Worm (Caenorhabditis elegans) whole organism, L4 larva: ENCODE results near the gene mvb-12.

Source experiments
- D1046.2 ChIP-seq: fragments of 200-800 bp; sonication (Bioruptor generic); IDR thresholded peaks from 2 replicates; pipeline ENCODE4 v1.3.6; 2022; ENCODE audit warnings: missing genetic modification characterization, missing compliant biosample characterization
- F26F4.8 ChIP-seq: fragments of 200-800 bp; sonication (Bioruptor generic); conservative IDR thresholded peaks from 2 replicates; pipeline ENCODE4 v1.3.6; 2022; ENCODE audit warnings: missing genetic modification characterization, missing compliant biosample characterization
- F37D6.2 ChIP-seq: sonication (generic microtip); optimal IDR thresholded peaks from 2 replicates; lab custom pipeline; 2016; ENCODE audit warnings: mild to moderate bottlenecking, missing genetic modification characterization, missing compliant biosample characterization
- F44E2.7 ChIP-seq: fragments of 200-800 bp; sonication (Bioruptor generic); IDR thresholded peaks from 2 replicates; pipeline ENCODE4 v2.1.2; 2022; ENCODE audit warnings: missing genetic modification characterization, missing compliant biosample characterization
- R02D3.7 ChIP-seq: fragments of 150-350 bp; sonication (generic microtip); optimal IDR thresholded peaks from 3 replicates; lab custom pipeline; 2014; ENCODE audit warnings: missing biosample characterization, missing genetic modification characterization
- T20F7.1 ChIP-seq: fragments of 200-800 bp; sonication (Bioruptor generic); optimal IDR thresholded peaks from 2 replicates; lab custom pipeline; 2018; ENCODE audit warnings: mild to moderate bottlenecking, missing genetic modification characterization, missing compliant biosample characterization
- T26A8.4 ChIP-seq: fragments of 200-800 bp; sonication (Bioruptor generic); IDR thresholded peaks from 2 replicates; pipeline ENCODE4 v1.3.6; 2022; ENCODE audit warnings: missing genetic modification characterization, missing compliant biosample characterization
- Y48G9A.11 ChIP-seq: fragments of 200-800 bp; sonication (Bioruptor generic); IDR thresholded peaks from 2 replicates; pipeline ENCODE4 v1.3.6; 2022; ENCODE audit warnings: missing genetic modification reagents, missing genetic modification characterization, missing compliant biosample characterization
- Y75B8A.6 ChIP-seq: fragments of 200-800 bp; sonication (Bioruptor generic); IDR thresholded peaks from 2 replicates; pipeline ENCODE4 v1.3.6; 2022; ENCODE audit warnings: missing genetic modification reagents, missing genetic modification characterization, missing compliant biosample characterization
- ZK546.5 ChIP-seq, 2 experiments: sonication (generic microtip); optimal IDR thresholded peaks; 2 replicates each; lab custom pipeline; 2017; ENCODE audit warnings: missing biosample characterization in 2 of 2, missing genetic modification characterization in 2 of 2
- aha-1 ChIP-seq: fragments of 150-350 bp; peaks from one replicate; lab custom pipeline; 2014; ENCODE audit warnings: missing biosample characterization, missing genetic modification characterization
- ama-1 ChIP-seq: fragments of 150-350 bp; optimal IDR thresholded peaks from 2 replicates; lab custom pipeline; 2014; ENCODE audit warnings: inconsistent platforms, mixed read lengths
- ceh-32 ChIP-seq: sonication (generic microtip); optimal IDR thresholded peaks from 2 replicates; lab custom pipeline; 2016; ENCODE audit warnings: mild to moderate bottlenecking, missing genetic modification characterization, missing compliant biosample characterization; ENCODE audit not compliant: poor library complexity
- cey-2 ChIP-seq: sonication (generic microtip); optimal IDR thresholded peaks from 3 replicates; lab custom pipeline; 2017; ENCODE audit warnings: missing genetic modification characterization, mild to moderate bottlenecking, missing compliant biosample characterization, antibody characterized with exemption, borderline replicate concordance; ENCODE audit not compliant: insufficient read depth
- daf-12 ChIP-seq: fragments of 150-350 bp; optimal IDR thresholded peaks from 2 replicates; lab custom pipeline; 2014; ENCODE audit warnings: missing biosample characterization, missing genetic modification reagents, missing genetic modification characterization
- daf-16 ChIP-seq, 3 experiments: sonication (generic microtip); optimal IDR thresholded peaks; 2 replicates each; lab custom pipeline; 2016 to 2017; ENCODE audit warnings: missing genetic modification characterization in 3 of 3, missing genetic modification reagents in 3 of 3, mild to moderate bottlenecking in 2 of 3, missing compliant biosample characterization in 2 of 3, missing biosample characterization in 1 of 3, moderate library complexity in 1 of 3
- daf-19 ChIP-seq: fragments of 200-800 bp; sonication (Bioruptor generic); conservative IDR thresholded peaks from 2 replicates; pipeline ENCODE4 v1.3.6; 2022; ENCODE audit warnings: missing genetic modification characterization, missing compliant biosample characterization
- daf-8 ChIP-seq: fragments of 200-800 bp; sonication (Bioruptor generic); IDR thresholded peaks from 2 replicates; pipeline ENCODE4 v1.3.6; 2022; ENCODE audit warnings: missing genetic modification characterization, missing compliant biosample characterization
- dmd-6 ChIP-seq: fragments of 200-800 bp; sonication (Bioruptor generic); IDR thresholded peaks from 2 replicates; pipeline ENCODE4 v1.3.6; 2022; ENCODE audit warnings: missing genetic modification reagents, missing genetic modification characterization, missing compliant biosample characterization
- dmd-9 ChIP-seq: fragments of 200-800 bp; sonication (Bioruptor generic); IDR thresholded peaks from 2 replicates; pipeline ENCODE4 v1.3.6; 2022; ENCODE audit warnings: missing genetic modification reagents, missing genetic modification characterization, missing compliant biosample characterization
- dpl-1 ChIP-seq: fragments of 150-350 bp; optimal IDR thresholded peaks from 2 replicates; lab custom pipeline; 2014; ENCODE audit warnings: missing biosample characterization, missing genetic modification reagents, missing genetic modification characterization
- dve-1 ChIP-seq: sonication (generic microtip); optimal IDR thresholded peaks from 2 replicates; lab custom pipeline; 2017; ENCODE audit warnings: antibody characterized with exemption, mild to moderate bottlenecking, missing genetic modification characterization, missing compliant biosample characterization; ENCODE audit not compliant: insufficient read depth
- hif-1 ChIP-seq, 2 experiments: sonication (generic microtip); optimal IDR thresholded peaks; 2 replicates each; lab custom pipeline; 2016 to 2017; ENCODE audit warnings: missing compliant biosample characterization in 2 of 2, missing genetic modification characterization in 2 of 2, missing genetic modification reagents in 2 of 2, missing genotype in 2 of 2, mild to moderate bottlenecking in 1 of 2
- hlh-30 ChIP-seq: sonication (generic microtip); optimal IDR thresholded peaks from 2 replicates; lab custom pipeline; 2017; ENCODE audit warnings: antibody characterized with exemption, mild to moderate bottlenecking, missing genetic modification characterization, missing compliant biosample characterization; ENCODE audit not compliant: insufficient read depth
- jun-1 ChIP-seq: fragments of 150-350 bp; optimal IDR thresholded peaks from 2 replicates; lab custom pipeline; 2014; ENCODE audit warnings: missing biosample characterization, missing genetic modification reagents, missing genetic modification characterization
- lim-7 ChIP-seq: fragments of 200-800 bp; sonication (Bioruptor generic); IDR thresholded peaks from 2 replicates; pipeline ENCODE4 v1.3.6; 2022; ENCODE audit warnings: missing genetic modification characterization, missing compliant biosample characterization
- lin-15B ChIP-seq: fragments of 150-350 bp; sonication (generic microtip); optimal IDR thresholded peaks from 3 replicates; lab custom pipeline; 2014; ENCODE audit warnings: missing biosample characterization, missing genetic modification characterization
- lsy-2 ChIP-seq, 2 experiments: fragments of 150-350 bp in 1 of 2; sonication (generic microtip) in 1 of 2; optimal IDR thresholded peaks; 2 replicates each; lab custom pipeline; 2014 to 2017; ENCODE audit warnings: missing biosample characterization in 2 of 2, missing genetic modification characterization in 2 of 2
- madf-5 ChIP-seq, 2 experiments: fragments of 200-800 bp; sonication (Bioruptor generic); IDR thresholded peaks; 2 replicates each; pipeline ENCODE4 v1.3.6; 2022; ENCODE audit warnings: missing compliant biosample characterization in 2 of 2, missing genetic modification characterization in 2 of 2
- madf-9 ChIP-seq: fragments of 200-800 bp; sonication (Bioruptor generic); conservative IDR thresholded peaks from 2 replicates; pipeline ENCODE4 v1.3.6; 2022; ENCODE audit warnings: missing genetic modification reagents, missing genetic modification characterization, missing compliant biosample characterization
- mdt-29 ChIP-seq: fragments of 200-800 bp; sonication (Bioruptor generic); IDR thresholded peaks from 2 replicates; pipeline ENCODE4 v1.3.6; 2022; ENCODE audit warnings: missing genetic modification reagents, missing genetic modification characterization, missing compliant biosample characterization
- mep-1 ChIP-seq: fragments of 150-350 bp; sonication (generic microtip); optimal IDR thresholded peaks from 3 replicates; lab custom pipeline; 2014; ENCODE audit warnings: missing biosample characterization, missing genetic modification characterization
- mes-2 ChIP-seq: sonication (generic microtip); optimal IDR thresholded peaks from 2 replicates; lab custom pipeline; 2016; ENCODE audit warnings: missing genotype, mild to moderate bottlenecking, missing genetic modification characterization, missing compliant biosample characterization; ENCODE audit not compliant: poor library complexity, severe bottlenecking
- mxl-3 ChIP-seq: fragments of 200-800 bp; sonication (Bioruptor generic); optimal IDR thresholded peaks from 2 replicates; lab custom pipeline; 2018; ENCODE audit warnings: mild to moderate bottlenecking, missing genetic modification characterization, missing compliant biosample characterization
- nhr-11 ChIP-seq: fragments of 150-350 bp; optimal IDR thresholded peaks from 2 replicates; lab custom pipeline; 2014; ENCODE audit warnings: missing biosample characterization, missing genetic modification characterization
- nhr-237 ChIP-seq: sonication (generic microtip); optimal IDR thresholded peaks from 2 replicates; lab custom pipeline; 2017; ENCODE audit warnings: missing biosample characterization, missing genetic modification characterization
- nhr-25 ChIP-seq: sonication (generic microtip); optimal IDR thresholded peaks from 2 replicates; lab custom pipeline; 2017; ENCODE audit warnings: missing genetic modification characterization, mild to moderate bottlenecking, missing compliant biosample characterization, antibody characterized with exemption, moderate library complexity, borderline replicate concordance; ENCODE audit not compliant: insufficient read depth
- nhr-76 ChIP-seq: fragments of 150-350 bp; optimal IDR thresholded peaks from 2 replicates; lab custom pipeline; 2014; ENCODE audit warnings: missing biosample characterization, missing genetic modification characterization
- nhr-77 ChIP-seq: fragments of 150-350 bp; optimal IDR thresholded peaks from 2 replicates; lab custom pipeline; 2014; ENCODE audit warnings: missing biosample characterization, missing genetic modification characterization
- pqm-1 ChIP-seq: sonication (generic microtip); optimal IDR thresholded peaks from 2 replicates; lab custom pipeline; 2017; ENCODE audit warnings: missing biosample characterization, missing genetic modification characterization
- saeg-2 ChIP-seq: fragments of 200-800 bp; sonication (Bioruptor generic); IDR thresholded peaks from 2 replicates; pipeline ENCODE4 v1.3.6; 2022; ENCODE audit warnings: missing genetic modification reagents, missing genetic modification characterization, missing compliant biosample characterization
- sdz-12 ChIP-seq: fragments of 200-800 bp; sonication (Bioruptor generic); optimal IDR thresholded peaks from 2 replicates; lab custom pipeline; 2018; ENCODE audit warnings: mild to moderate bottlenecking, missing genetic modification characterization, missing compliant biosample characterization
- skn-1 ChIP-seq: fragments of 150-350 bp; optimal IDR thresholded peaks from 2 replicates; lab custom pipeline; 2014; ENCODE audit warnings: missing biosample characterization, missing genetic modification characterization
- spr-1 ChIP-seq: sonication (generic microtip); optimal IDR thresholded peaks from 2 replicates; lab custom pipeline; 2016; ENCODE audit warnings: mild to moderate bottlenecking, missing genetic modification characterization, missing compliant biosample characterization
- spr-3 ChIP-seq: fragments of 200-800 bp; sonication (Bioruptor generic); optimal IDR thresholded peaks from 2 replicates; lab custom pipeline; 2018; ENCODE audit warnings: mild to moderate bottlenecking, missing genetic modification characterization, missing compliant biosample characterization
- tra-1 ChIP-seq: fragments of 200-800 bp; sonication (Bioruptor generic); IDR thresholded peaks from 2 replicates; pipeline ENCODE4 v1.3.6; 2022; ENCODE audit warnings: missing genetic modification reagents, missing genetic modification characterization, missing compliant biosample characterization
- unc-130 ChIP-seq: sonication (generic microtip); optimal IDR thresholded peaks from 2 replicates; lab custom pipeline; 2016; ENCODE audit warnings: missing genetic modification reagents, missing genetic modification characterization, missing compliant biosample characterization
- vab-7 ChIP-seq: fragments of 200-800 bp; sonication (Bioruptor generic); IDR thresholded peaks from 2 replicates; pipeline ENCODE4 v1.3.6; 2022; ENCODE audit warnings: missing genetic modification reagents, missing genetic modification characterization, missing compliant biosample characterization
- ztf-11 ChIP-seq: fragments of 150-350 bp; optimal IDR thresholded peaks from 2 replicates; lab custom pipeline; 2014; ENCODE audit warnings: missing biosample characterization, missing genetic modification characterization

mvb-12 gene

ce11 chrIV:7844333-7844973 lies 14.1 kb downstream of the mvb-12 start (continued):
- TF ChIP-seq unc-130 (no peak), D1046.2 (GFP tag; lab: Robert Waterston, UW) (no peak), madf-5 (GFP tag; IDR thresholded peaks at IDR 0.05; lab: Robert Waterston, UW) (no peak), nhr-237 (tag; lab: Kevin White, UChicago) (no peak), daf-12 (tag; lab: Kevin White, UChicago) (no peak), ZK546.5 (tag; optimal IDR thresholded peaks at IDR 0.05; lab: Kevin White, UChicago) (no peak), cey-2 (no peak), tra-1 (GFP tag; lab: Robert Waterston, UW) (no peak), daf-19 (GFP tag; lab: Robert Waterston, UW) (no peak), aha-1 (tag; lab: Kevin White, UChicago) (no peak), nhr-76 (tag; lab: Kevin White, UChicago) (no peak), jun-1 (tag; lab: Kevin White, UChicago) (no peak), hif-1 (tag; optimal IDR thresholded peaks at IDR 0.05; lab: Kevin White, UChicago) (no peak), mdt-29 (no peak), Y75B8A.6 (GFP tag; lab: Robert Waterston, UW) (no peak), spr-3 (no peak), dmd-9 (GFP tag; lab: Robert Waterston, UW) (no peak), nhr-11 (tag; lab: Kevin White, UChicago) (no peak), lin-15B (tag; lab: Kevin White, UChicago) (no peak), spr-1 (tag; lab: Kevin White, UChicago) (no peak), pqm-1 (tag; lab: Kevin White, UChicago) (peak; percentile 69), Y48G9A.11 (GFP tag; lab: Robert Waterston, UW) (no peak), sdz-12 (GFP tag; lab: Kevin White, UChicago) (no peak), ztf-11 (tag; lab: Kevin White, UChicago) (no peak), hlh-30 (tag; lab: Kevin White, UChicago) (peak; percentile 77), vab-7 (GFP tag; lab: Robert Waterston, UW) (no peak), ceh-32 (tag; lab: Kevin White, UChicago) (no peak), T20F7.1 (GFP tag; lab: Kevin White, UChicago) (peak; percentile 10), mep-1 (tag; lab: Kevin White, UChicago) (peak; percentile 39), F37D6.2 (tag; lab: Kevin White, UChicago) (no peak), T26A8.4 (GFP tag; lab: Robert Waterston, UW) (peak; percentile 42; the same call in 1 of the 2 replicates), mxl-3 (GFP tag; lab: Kevin White, UChicago) (no peak), lsy-2 (tag; optimal IDR thresholded peaks at IDR 0.05; lab: Kevin White, UChicago) (peak in 1 of 2 experiments; percentile 21), saeg-2 (GFP tag; lab: Robert Waterston, UW) (no peak), R02D3.7 (no peak), dmd-6 (GFP tag; lab: Robert Waterston, UW) (peak; percentile 87), F26F4.8 (GFP tag; lab: Robert Waterston, UW) (no peak), ama-1 (no peak), mes-2 (tag; lab: Kevin White, UChicago) (no peak), nhr-77 (tag; lab: Kevin White, UChicago) (peak; percentile 56), daf-8 (GFP tag; lab: Robert Waterston, UW) (no peak), lim-7 (GFP tag; lab: Robert Waterston, UW) (no peak), daf-16 (GFP tag; optimal IDR thresholded peaks at IDR 0.05; lab: Kevin White, UChicago) (peak in 1 of 2 experiments; percentile 4), daf-16 (tag; optimal IDR thresholded peaks at IDR 0.05; lab: Kevin White, UChicago) (peak; percentile 94), skn-1 (no peak), nhr-25 (tag; lab: Kevin White, UChicago) (no peak), dpl-1 (no peak), F44E2.7 (no peak), dve-1 (tag; lab: Kevin White, UChicago) (peak; percentile 89), madf-9 (GFP tag; lab: Robert Waterston, UW) (no peak)
